Worm (Caenorhabditis elegans): ENCODE results near the gene eri-1.

eri-1 gene

DNA sequence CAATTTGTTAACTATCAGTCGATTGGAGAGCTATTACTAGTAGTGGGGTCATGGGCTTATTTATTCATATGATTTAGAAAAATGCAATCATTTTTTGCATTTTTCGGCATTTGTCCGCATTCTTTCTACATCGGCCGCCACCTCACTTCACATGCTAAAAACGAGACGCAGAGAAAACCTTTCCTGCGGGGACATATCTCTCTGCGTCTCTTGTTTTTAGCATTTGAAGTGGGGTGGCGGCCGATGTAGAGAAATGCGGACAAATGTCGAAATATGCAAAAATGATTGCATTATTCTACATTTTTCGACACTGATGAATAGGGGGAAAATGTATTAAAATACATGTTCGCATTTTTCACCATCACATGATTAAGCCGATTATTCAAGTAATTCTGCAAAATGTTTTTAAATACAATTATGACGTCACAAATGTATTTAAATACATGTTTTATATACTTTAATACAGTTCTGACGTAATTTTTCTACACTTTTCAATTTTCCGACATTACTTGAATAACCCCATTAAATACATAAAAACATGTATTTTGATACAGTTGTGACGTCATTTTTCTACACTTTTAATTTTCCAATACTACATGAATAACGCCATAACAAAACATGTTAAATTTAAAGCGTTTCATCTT lies 47.5 kb downstream of the eri-1 start:
- TF ChIP-seq tab-1 (GFP tag; IDR thresholded peaks at IDR 0.05), result no peak
- TF ChIP-seq flt-1 (GFP tag; IDR thresholded peaks at IDR 0.05), result peak; percentile 21; the same call in 1 of the 2 replicates
- 0 out of 2 replicates have a peak, but pooled peaks have one; percentile 47 for TF ChIP-seq ztf-23 (GFP tag; IDR thresholded peaks at IDR 0.05)
- TF ChIP-seq klf-2 (GFP tag; conservative IDR thresholded peaks at IDR 0.05), result no peak
- peak; percentile 22 for TF ChIP-seq cog-1 (tag; optimal IDR thresholded peaks at IDR 0.05)
- TF ChIP-seq T22C8.4 (GFP tag; IDR thresholded peaks at IDR 0.05), result no peak
- TF ChIP-seq ztf-29 (GFP tag; IDR thresholded peaks at IDR 0.05), result no peak

DNA sequence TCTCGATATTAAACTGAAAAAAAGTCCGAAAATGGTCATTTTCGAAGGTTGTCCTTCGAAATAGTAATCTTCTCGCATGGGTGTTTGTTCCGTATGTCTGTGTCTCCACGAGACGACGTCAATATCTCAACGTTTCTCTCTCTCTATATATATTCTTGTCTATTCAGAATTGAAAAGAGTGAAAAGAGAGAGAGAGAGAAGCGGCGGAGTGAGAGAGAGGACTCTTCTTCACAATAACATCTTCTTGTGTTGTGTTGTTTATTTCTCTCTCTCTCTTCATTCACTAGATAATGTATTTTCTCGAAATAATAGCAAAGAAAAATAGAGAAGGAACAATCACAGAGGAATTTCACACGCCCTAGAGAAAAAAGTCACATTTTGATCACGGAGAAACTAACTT lies 53.4 kb downstream of the eri-1 start:
- no peak for TF ChIP-seq T22C8.4 (GFP tag; IDR thresholded peaks at IDR 0.05)
- TF ChIP-seq klf-2 (GFP tag; conservative IDR thresholded peaks at IDR 0.05), result no peak
- TF ChIP-seq cog-1 (tag; optimal IDR thresholded peaks at IDR 0.05), result peak; percentile 25
